Worm (Caenorhabditis elegans): ENCODE measurements around the gene C37E2.2.

Gene C37E2.2

DNA sequence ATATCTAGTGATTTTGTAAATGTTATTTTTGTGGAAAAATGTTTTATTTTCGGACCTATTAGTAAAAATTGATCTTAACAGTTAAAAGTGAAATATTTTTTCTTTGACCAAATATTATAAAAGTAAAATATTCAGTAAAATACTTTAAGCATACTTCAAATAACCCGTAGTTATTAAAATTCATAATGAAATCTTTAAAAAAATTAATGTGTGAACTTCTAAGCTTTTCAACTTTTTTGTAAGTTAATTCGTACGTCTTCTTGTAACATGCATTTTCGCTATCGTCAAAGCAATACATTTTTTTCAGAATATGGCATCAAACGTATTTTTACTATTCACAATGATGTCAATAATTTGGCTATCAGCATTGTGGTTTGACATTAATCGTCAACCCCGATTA, at the start of gene C37E2.2:
Gene C37E2.2 (plus strand): TSS at position 301 of the 400 bp plus-strand sequence.
- TF ChIP-seq blmp-1 (tag; optimal IDR thresholded peaks at IDR 0.05) (no peak), lin-13 (tag; optimal IDR thresholded peaks at IDR 0.05) (no peak), ceh-43 (GFP tag; optimal IDR thresholded peaks at IDR 0.05) (no peak), unc-39 (tag; optimal IDR thresholded peaks at IDR 0.05) (no peak), snpc-4 (tag; optimal IDR thresholded peaks at IDR 0.05) (no peak), pha-4 (tag; optimal IDR thresholded peaks at IDR 0.05) (no peak), hlh-1 (tag; optimal IDR thresholded peaks at IDR 0.05) (no peak), lsy-2 (tag; optimal IDR thresholded peaks at IDR 0.05) (no peak), sem-2 (GFP tag; optimal IDR thresholded peaks at IDR 0.05) (no peak), nhr-12 (tag; optimal IDR thresholded peaks at IDR 0.05) (no peak), ceh-39 (tag; optimal IDR thresholded peaks at IDR 0.05) (no peak), lin-32 (GFP tag; optimal IDR thresholded peaks at IDR 0.05) (no peak), sptf-1 (tag; optimal IDR thresholded peaks at IDR 0.05) (no peak), ham-2 (GFP tag; optimal IDR thresholded peaks at IDR 0.05) (no peak), bed-3 (GFP tag; optimal IDR thresholded peaks at IDR 0.05) (no peak), elt-3 (tag; optimal IDR thresholded peaks at IDR 0.05) (no peak), ces-1 (GFP tag; optimal IDR thresholded peaks at IDR 0.05) (no peak), tbx-8 (GFP tag; optimal IDR thresholded peaks at IDR 0.05) (no peak), mep-1 (tag; optimal IDR thresholded peaks at IDR 0.05) (no peak), cnd-1 (tag; optimal IDR thresholded peaks at IDR 0.05) (no peak)

DNA sequence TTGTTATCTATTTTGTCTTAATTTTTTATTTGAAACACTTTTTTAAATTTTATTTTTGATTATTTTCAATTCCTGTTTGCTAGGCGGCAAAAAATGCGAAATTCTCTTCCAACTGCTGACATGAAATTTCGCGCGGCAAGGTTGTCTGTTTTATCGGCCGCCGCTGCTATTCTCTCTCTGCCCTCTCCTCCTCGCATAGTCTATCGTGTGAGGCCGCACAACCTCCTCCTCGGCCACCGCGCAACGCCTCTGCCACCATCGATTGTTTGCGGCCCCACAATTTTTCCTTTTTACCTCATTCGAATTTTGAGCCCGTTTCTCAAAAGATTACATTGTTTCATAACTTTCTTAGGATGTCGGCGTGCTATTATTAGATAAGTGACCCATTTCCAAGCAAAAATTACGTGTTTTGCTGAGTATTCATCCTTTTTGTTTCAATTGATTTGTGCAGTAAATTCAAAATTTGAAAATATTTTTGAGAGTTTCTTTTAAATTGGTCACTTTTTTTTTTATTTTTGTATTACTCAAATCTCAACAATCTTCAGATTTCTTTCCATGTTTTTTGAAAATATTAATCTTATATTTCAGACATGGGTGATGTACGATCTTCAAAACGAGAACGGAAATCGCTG, 48.4 kb upstream of the C37E2.2 start, which contains the start of gene F28H6.4:
Gene F28H6.4 (plus strand): TSS at position 582 of the 632 bp plus-strand sequence.
- TF ChIP-seq unc-62 (GFP tag; optimal IDR thresholded peaks at IDR 0.05) (no peak), sptf-1 (tag; optimal IDR thresholded peaks at IDR 0.05) (peak; percentile 3)

- no peak for TF ChIP-seq ztf-11 (tag; optimal IDR thresholded peaks at IDR 0.05)
- TF ChIP-seq bed-3 (GFP tag; optimal IDR thresholded peaks at IDR 0.05) = no peak
- TF ChIP-seq ceh-43 (GFP tag; optimal IDR thresholded peaks at IDR 0.05) = no peak
- no peak for TF ChIP-seq unc-120 (tag; optimal IDR thresholded peaks at IDR 0.05; ENCODE audit: poor library complexity, severe bottlenecking)
- no peak for TF ChIP-seq lin-32 (GFP tag; optimal IDR thresholded peaks at IDR 0.05)
- TF ChIP-seq nhr-237 (tag; optimal IDR thresholded peaks at IDR 0.05) = no peak
- no peak for TF ChIP-seq nhr-12 (tag; optimal IDR thresholded peaks at IDR 0.05)
- no peak for TF ChIP-seq elt-3 (tag; optimal IDR thresholded peaks at IDR 0.05)
- TF ChIP-seq mep-1 (tag; optimal IDR thresholded peaks at IDR 0.05) = no peak
These were observed 44.4 kb upstream of the C37E2.2 start for ce11 chrX:14131476-14131875.

ce11 chrX:14132677-14133076, 43.2 kb upstream of the C37E2.2 start:
- no peak for TF ChIP-seq nhr-2 (tag; optimal IDR thresholded peaks at IDR 0.05)
- no peak for TF ChIP-seq unc-39 (tag; optimal IDR thresholded peaks at IDR 0.05)
- TF ChIP-seq flh-1 (GFP tag; optimal IDR thresholded peaks at IDR 0.05) = no peak
- TF ChIP-seq drap-1 (GFP tag; optimal IDR thresholded peaks at IDR 0.05) = no peak
- TF ChIP-seq tbx-8 (GFP tag; optimal IDR thresholded peaks at IDR 0.05) = no peak
- no peak for TF ChIP-seq mls-2 (tag; optimal IDR thresholded peaks at IDR 0.05)
- no peak for TF ChIP-seq bed-3 (GFP tag; optimal IDR thresholded peaks at IDR 0.05)
- no peak for TF ChIP-seq elt-1 (tag; optimal IDR thresholded peaks at IDR 0.05; ENCODE audit: borderline replicate concordance, insufficient read depth)
- no peak for TF ChIP-seq cnd-1 (tag; optimal IDR thresholded peaks at IDR 0.05)
- no peak for TF ChIP-seq mab-5 (tag; optimal IDR thresholded peaks at IDR 0.05)
- no peak for TF ChIP-seq unc-120 (tag; optimal IDR thresholded peaks at IDR 0.05; ENCODE audit: poor library complexity, severe bottlenecking)
- TF ChIP-seq snpc-4 (tag; optimal IDR thresholded peaks at IDR 0.05) = no peak
- TF ChIP-seq nhr-76 (tag; optimal IDR thresholded peaks at IDR 0.05) = no peak
- TF ChIP-seq lin-32 (GFP tag; optimal IDR thresholded peaks at IDR 0.05) = no peak
- no peak for TF ChIP-seq nhr-12 (tag; optimal IDR thresholded peaks at IDR 0.05)
- TF ChIP-seq mep-1 (tag; optimal IDR thresholded peaks at IDR 0.05) = no peak

- TF ChIP-seq mab-5 (tag; optimal IDR thresholded peaks at IDR 0.05) = no peak
- no peak for TF ChIP-seq ces-1 (GFP tag; optimal IDR thresholded peaks at IDR 0.05)
- TF ChIP-seq cnd-1 (tag; optimal IDR thresholded peaks at IDR 0.05) = no peak
- TF ChIP-seq unc-39 (tag; optimal IDR thresholded peaks at IDR 0.05) = no peak
- no peak for TF ChIP-seq M03D4.4 (tag; optimal IDR thresholded peaks at IDR 0.05)
- TF ChIP-seq bed-3 (GFP tag; optimal IDR thresholded peaks at IDR 0.05) = no peak
- TF ChIP-seq hlh-1 (tag; optimal IDR thresholded peaks at IDR 0.05) = no peak
- TF ChIP-seq lin-13 (tag; optimal IDR thresholded peaks at IDR 0.05) = no peak
- no peak for TF ChIP-seq zip-8 (tag; optimal IDR thresholded peaks at IDR 0.05)
- no peak for TF ChIP-seq pha-4 (tag; optimal IDR thresholded peaks at IDR 0.05)
- no peak for TF ChIP-seq nhr-28 (tag; optimal IDR thresholded peaks at IDR 0.05)
- TF ChIP-seq ceh-43 (GFP tag; optimal IDR thresholded peaks at IDR 0.05) = no peak
- no peak for TF ChIP-seq nhr-12 (tag; optimal IDR thresholded peaks at IDR 0.05)
- TF ChIP-seq unc-62 (GFP tag; optimal IDR thresholded peaks at IDR 0.05) = no peak
- TF ChIP-seq ceh-83 (GFP tag; optimal IDR thresholded peaks at IDR 0.05) = no peak
- TF ChIP-seq ceh-39 (tag; optimal IDR thresholded peaks at IDR 0.05) = no peak
- TF ChIP-seq nhr-76 (tag; optimal IDR thresholded peaks at IDR 0.05) = no peak
- TF ChIP-seq ztf-11 (tag; optimal IDR thresholded peaks at IDR 0.05) = no peak
These were observed 41.6 kb upstream of the C37E2.2 start, which contains the start of gene F28H6.8 for ce11 chrX:14134244-14134643. Gene F28H6.8 (minus strand): TSS chrX:14134344.

Measured in whole organism, mixed stage, embryonic.